Worm (Caenorhabditis elegans): ENCODE results near the gene bca-1.

DNA sequence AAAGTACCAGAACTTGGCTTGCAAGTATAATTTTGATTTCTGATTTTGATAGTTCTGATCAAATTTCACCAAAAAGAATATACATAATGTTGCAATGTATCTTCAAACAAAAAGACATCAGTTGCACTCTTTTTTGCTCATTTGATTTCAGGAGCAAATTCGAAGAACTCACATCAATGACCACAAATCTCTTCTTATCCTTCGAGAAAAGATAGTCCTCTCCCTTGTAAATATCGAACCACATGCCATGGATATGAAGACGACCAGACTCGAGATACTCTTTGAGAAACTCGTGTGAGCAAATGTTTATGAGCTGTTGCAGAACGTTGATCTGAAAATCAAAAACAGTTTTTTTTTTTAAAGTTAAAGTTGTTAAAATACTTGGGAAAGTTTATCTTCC lies 1.7 kb downstream of the bca-1 start:
- no peak for TF ChIP-seq tab-1 (GFP tag; IDR thresholded peaks at IDR 0.05)
- TF ChIP-seq ref-1 (GFP tag; conservative IDR thresholded peaks at IDR 0.05): no peak
- TF ChIP-seq med-1 (GFP tag; optimal IDR thresholded peaks at IDR 0.05; ENCODE audit: insufficient read depth): no peak
- TF ChIP-seq ztf-29 (GFP tag; IDR thresholded peaks at IDR 0.05): no peak
